Worm (Caenorhabditis elegans) whole organism, L4 larva: ENCODE data around the gene T07C12.10.

ENCODE experiments used
- F37D6.2 ChIP-seq: sonication (generic microtip); optimal IDR thresholded peaks from 2 replicates; lab custom pipeline; 2016; ENCODE audit warnings: mild to moderate bottlenecking, missing genetic modification characterization, missing compliant biosample characterization
- F44E2.7 ChIP-seq: fragments of 200-800 bp; sonication (Bioruptor generic); IDR thresholded peaks from 2 replicates; pipeline ENCODE4 v2.1.2; 2022; ENCODE audit warnings: missing genetic modification characterization, missing compliant biosample characterization
- Y48G9A.11 ChIP-seq: fragments of 200-800 bp; sonication (Bioruptor generic); IDR thresholded peaks from 2 replicates; pipeline ENCODE4 v1.3.6; 2022; ENCODE audit warnings: missing genetic modification reagents, missing genetic modification characterization, missing compliant biosample characterization
- aha-1 ChIP-seq: fragments of 150-350 bp; peaks from one replicate; lab custom pipeline; 2014; ENCODE audit warnings: missing biosample characterization, missing genetic modification characterization
- ama-1 ChIP-seq: fragments of 150-350 bp; optimal IDR thresholded peaks from 2 replicates; lab custom pipeline; 2014; ENCODE audit warnings: inconsistent platforms, mixed read lengths
- arid-1 ChIP-seq: fragments of 200-800 bp; sonication (Bioruptor generic); conservative IDR thresholded peaks from 2 replicates; pipeline ENCODE4 v1.3.6; 2022; ENCODE audit warnings: missing genetic modification reagents, missing genetic modification characterization, missing compliant biosample characterization
- attf-4 ChIP-seq: sonication (generic microtip); optimal IDR thresholded peaks from 3 replicates; lab custom pipeline; 2017; ENCODE audit warnings: missing biosample characterization, missing genetic modification characterization
- ceh-20 ChIP-seq: fragments of 200-800 bp; sonication (Bioruptor generic); IDR thresholded peaks from 2 replicates; pipeline ENCODE4 v1.3.6; 2022; ENCODE audit warnings: missing genetic modification reagents, missing genetic modification characterization, missing compliant biosample characterization
- ceh-32 ChIP-seq: sonication (generic microtip); optimal IDR thresholded peaks from 2 replicates; lab custom pipeline; 2016; ENCODE audit warnings: mild to moderate bottlenecking, missing genetic modification characterization, missing compliant biosample characterization; ENCODE audit not compliant: poor library complexity
- ceh-82 ChIP-seq: sonication (generic microtip); optimal IDR thresholded peaks from 2 replicates; lab custom pipeline; 2017; ENCODE audit warnings: missing biosample characterization, missing genetic modification characterization
- daf-12 ChIP-seq: fragments of 150-350 bp; optimal IDR thresholded peaks from 2 replicates; lab custom pipeline; 2014; ENCODE audit warnings: missing biosample characterization, missing genetic modification reagents, missing genetic modification characterization
- daf-8 ChIP-seq: fragments of 200-800 bp; sonication (Bioruptor generic); IDR thresholded peaks from 2 replicates; pipeline ENCODE4 v1.3.6; 2022; ENCODE audit warnings: missing genetic modification characterization, missing compliant biosample characterization
- dpl-1 ChIP-seq: fragments of 150-350 bp; optimal IDR thresholded peaks from 2 replicates; lab custom pipeline; 2014; ENCODE audit warnings: missing biosample characterization, missing genetic modification reagents, missing genetic modification characterization
- fos-1 ChIP-seq: fragments of 150-350 bp; optimal IDR thresholded peaks from 2 replicates; lab custom pipeline; 2014; ENCODE audit warnings: missing biosample characterization, missing genetic modification characterization
- gei-8 ChIP-seq: fragments of 200-800 bp; sonication (Bioruptor generic); optimal IDR thresholded peaks from 2 replicates; lab custom pipeline; 2018; ENCODE audit warnings: mild to moderate bottlenecking, missing genetic modification characterization, missing compliant biosample characterization
- hlh-11 ChIP-seq: fragments of 200-800 bp; sonication (Bioruptor generic); optimal IDR thresholded peaks from 2 replicates; lab custom pipeline; 2018; ENCODE audit warnings: mild to moderate bottlenecking, missing genetic modification characterization, missing compliant biosample characterization
- hmg-1.1 ChIP-seq: fragments of 200-800 bp; sonication (Bioruptor generic); IDR thresholded peaks from 2 replicates; pipeline ENCODE4 v1.3.6; 2022; ENCODE audit warnings: missing genetic modification reagents, missing genetic modification characterization, missing compliant biosample characterization
- lin-1 ChIP-seq: fragments of 200-800 bp; sonication (Bioruptor generic); IDR thresholded peaks from 2 replicates; pipeline ENCODE4 v1.3.6; 2022; ENCODE audit warnings: missing genetic modification reagents, missing genetic modification characterization, missing compliant biosample characterization
- lin-39 ChIP-seq: fragments of 150-350 bp; optimal IDR thresholded peaks from 2 replicates; lab custom pipeline; 2014; ENCODE audit warnings: missing biosample characterization, missing genetic modification reagents, missing genetic modification characterization
- lir-3 ChIP-seq: sonication (generic microtip); optimal IDR thresholded peaks from 2 replicates; lab custom pipeline; 2016; ENCODE audit warnings: mild to moderate bottlenecking, missing genetic modification characterization, missing compliant biosample characterization
- mdt-29 ChIP-seq: fragments of 200-800 bp; sonication (Bioruptor generic); IDR thresholded peaks from 2 replicates; pipeline ENCODE4 v1.3.6; 2022; ENCODE audit warnings: missing genetic modification reagents, missing genetic modification characterization, missing compliant biosample characterization
- mep-1 ChIP-seq: fragments of 150-350 bp; sonication (generic microtip); optimal IDR thresholded peaks from 3 replicates; lab custom pipeline; 2014; ENCODE audit warnings: missing biosample characterization, missing genetic modification characterization
- mxl-2 ChIP-seq: fragments of 200-800 bp; sonication (Bioruptor generic); conservative IDR thresholded peaks from 2 replicates; pipeline ENCODE4 v1.3.6; 2022; ENCODE audit warnings: missing genetic modification reagents, missing genetic modification characterization, missing compliant biosample characterization
- nhr-10 ChIP-seq: fragments of 150-350 bp; optimal IDR thresholded peaks from 2 replicates; lab custom pipeline; 2014; ENCODE audit warnings: missing biosample characterization, missing genetic modification characterization
- nhr-11 ChIP-seq: fragments of 150-350 bp; optimal IDR thresholded peaks from 2 replicates; lab custom pipeline; 2014; ENCODE audit warnings: missing biosample characterization, missing genetic modification characterization
- nhr-41 ChIP-seq: fragments of 200-800 bp; sonication (Bioruptor generic); IDR thresholded peaks from 2 replicates; pipeline ENCODE4 v1.3.6; 2022; ENCODE audit warnings: missing genetic modification reagents, missing genetic modification characterization, missing compliant biosample characterization
- nhr-77 ChIP-seq: fragments of 150-350 bp; optimal IDR thresholded peaks from 2 replicates; lab custom pipeline; 2014; ENCODE audit warnings: missing biosample characterization, missing genetic modification characterization
- pha-4 ChIP-seq, 2 experiments: fragments of 150-350 bp in 1 of 2; fragments of 200-800 bp in 1 of 2; sonication (Bioruptor generic) in 1 of 2; IDR thresholded peaks in 1 of 2; optimal IDR thresholded peaks in 1 of 2; 2 replicates each; pipeline versions ENCODE4 v1.3.6 to Lab custom; 2014 to 2022; ENCODE audit warnings: missing genetic modification characterization in 2 of 2, missing genetic modification reagents in 2 of 2, missing biosample characterization in 1 of 2, missing compliant biosample characterization in 1 of 2
- pqm-1 ChIP-seq: sonication (generic microtip); optimal IDR thresholded peaks from 2 replicates; lab custom pipeline; 2017; ENCODE audit warnings: missing biosample characterization, missing genetic modification characterization
- rbr-2 ChIP-seq: sonication (generic microtip); optimal IDR thresholded peaks from 2 replicates; lab custom pipeline; 2016; ENCODE audit warnings: missing genotype, missing genetic modification characterization, missing compliant biosample characterization
- snpc-4 ChIP-seq: fragments of 150-350 bp; optimal IDR thresholded peaks from 2 replicates; lab custom pipeline; 2014; ENCODE audit warnings: missing biosample characterization, missing genetic modification characterization
- spr-1 ChIP-seq: sonication (generic microtip); optimal IDR thresholded peaks from 2 replicates; lab custom pipeline; 2016; ENCODE audit warnings: mild to moderate bottlenecking, missing genetic modification characterization, missing compliant biosample characterization
- spr-3 ChIP-seq: fragments of 200-800 bp; sonication (Bioruptor generic); optimal IDR thresholded peaks from 2 replicates; lab custom pipeline; 2018; ENCODE audit warnings: mild to moderate bottlenecking, missing genetic modification characterization, missing compliant biosample characterization
- tag-97 ChIP-seq: fragments of 200-800 bp; sonication (Bioruptor generic); IDR thresholded peaks from 2 replicates; pipeline ENCODE4 v1.3.6; 2022; ENCODE audit warnings: missing genetic modification characterization, missing compliant biosample characterization
- vab-7 ChIP-seq: fragments of 200-800 bp; sonication (Bioruptor generic); IDR thresholded peaks from 2 replicates; pipeline ENCODE4 v1.3.6; 2022; ENCODE audit warnings: missing genetic modification reagents, missing genetic modification characterization, missing compliant biosample characterization
- zfp-2 ChIP-seq: sonication (generic microtip); optimal IDR thresholded peaks from 2 replicates; lab custom pipeline; 2016; ENCODE audit warnings: mild to moderate bottlenecking, missing genetic modification characterization, missing compliant biosample characterization
- zip-2 ChIP-seq: fragments of 150-350 bp; optimal IDR thresholded peaks from 2 replicates; lab custom pipeline; 2014; ENCODE audit warnings: missing biosample characterization, missing genetic modification characterization
- ztf-11 ChIP-seq: fragments of 150-350 bp; optimal IDR thresholded peaks from 2 replicates; lab custom pipeline; 2014; ENCODE audit warnings: missing biosample characterization, missing genetic modification characterization

T07C12.10 gene

ce11 chrV:9995791-9996190, 35.5 kb upstream of the T07C12.10 start, which contains the start of gene K08H10.6:
K08H10.6 (minus strand) TSS chrV:9995891.
- no peak for TF ChIP-seq lin-1
- TF ChIP-seq ama-1 (lab: Kevin White, UChicago) = no peak
- TF ChIP-seq arid-1 (GFP tag; lab: Robert Waterston, UW) = no peak
- TF ChIP-seq snpc-4 (tag; lab: Kevin White, UChicago) = no peak
- no peak for TF ChIP-seq nhr-10 (tag; lab: Kevin White, UChicago)
- no peak for TF ChIP-seq ceh-32 (tag; lab: Kevin White, UChicago)
- no peak for TF ChIP-seq mxl-2 (GFP tag; lab: Robert Waterston, UW)
- TF ChIP-seq nhr-77 (tag; lab: Kevin White, UChicago) = no peak
- no peak for TF ChIP-seq ceh-82 (tag; lab: Kevin White, UChicago)
- TF ChIP-seq nhr-41 (GFP tag; lab: Robert Waterston, UW) = no peak
- TF ChIP-seq nhr-11 (tag; lab: Kevin White, UChicago) = no peak
- TF ChIP-seq dpl-1 (GFP tag; lab: Kevin White, UChicago) = no peak
- no peak for TF ChIP-seq pha-4 (GFP tag; IDR thresholded peaks at IDR 0.05; lab: Robert Waterston, UW)
- no peak for TF ChIP-seq pha-4 (tag; optimal IDR thresholded peaks at IDR 0.05; lab: Kevin White, UChicago)
- no peak for TF ChIP-seq daf-8
- TF ChIP-seq daf-12 (tag; lab: Kevin White, UChicago) = no peak
- no peak for TF ChIP-seq lir-3
- no peak for TF ChIP-seq fos-1 (tag; lab: Kevin White, UChicago)
- TF ChIP-seq spr-1 (tag; lab: Kevin White, UChicago) = no peak

DNA sequence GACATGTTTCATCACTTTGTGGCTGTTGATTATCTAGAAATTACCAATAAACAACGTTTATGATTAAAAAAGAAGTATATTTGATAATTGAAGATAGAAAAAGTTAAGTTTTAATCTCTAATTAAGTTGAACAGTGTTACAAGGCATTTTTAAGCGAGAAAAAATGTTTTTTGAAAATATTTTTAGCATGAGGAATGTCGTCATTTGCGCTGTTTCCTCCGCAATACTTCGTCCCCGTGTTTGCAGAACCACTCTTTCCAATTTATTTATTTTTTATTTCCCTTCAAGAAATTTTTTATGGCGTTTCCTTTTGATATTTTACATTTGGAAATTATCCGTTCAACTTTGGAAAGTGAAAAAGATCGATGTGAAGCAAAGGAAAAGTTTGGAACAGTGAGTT, 31.3 kb upstream of the T07C12.10 start, which contains the start of the genes rde-1 and trpp-6:
Gene rde-1 (minus strand): TSS at position 33 of the 400 bp plus-strand sequence.
Gene trpp-6 (plus strand): TSS at position 286 of the 400 bp plus-strand sequence.
- peak; percentile 70 for TF ChIP-seq aha-1 (tag; lab: Kevin White, UChicago)
- TF ChIP-seq vab-7 (GFP tag; lab: Robert Waterston, UW) = no peak

DNA sequence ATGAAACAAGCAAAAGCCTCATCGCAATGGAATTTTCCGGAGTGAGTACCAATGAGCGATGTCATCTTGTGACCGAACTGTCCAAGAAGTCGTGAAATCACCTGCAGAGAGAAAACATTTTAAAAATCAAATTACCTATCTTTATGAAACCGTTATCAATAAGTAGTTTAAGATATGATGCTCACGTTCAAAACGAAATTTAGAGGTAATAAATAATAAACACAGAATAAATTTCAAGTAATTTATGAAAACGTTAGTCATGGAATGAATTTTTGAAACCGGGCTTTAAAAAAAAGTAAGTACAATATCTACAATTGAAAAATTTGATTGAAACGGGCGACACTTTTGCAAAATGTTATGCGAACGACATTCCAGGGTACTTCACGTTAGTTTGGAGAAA, 27.4 kb upstream of the T07C12.10 start, which contains the start of gene C27H6.8:
Gene C27H6.8 (minus strand): TSS at position 101 of the 400 bp plus-strand sequence.
- TF ChIP-seq dpl-1 (GFP tag; lab: Kevin White, UChicago) (no peak), gei-8 (GFP tag; lab: Kevin White, UChicago) (no peak), ama-1 (lab: Kevin White, UChicago) (no peak), F37D6.2 (no peak), ceh-20 (no peak), fos-1 (tag; lab: Kevin White, UChicago) (no peak), rbr-2 (tag; lab: Kevin White, UChicago) (no peak), mep-1 (tag; lab: Kevin White, UChicago) (no peak), ztf-11 (no peak), spr-3 (GFP tag; lab: Kevin White, UChicago) (no peak), zfp-2 (tag; lab: Kevin White, UChicago) (no peak), zip-2 (tag; lab: Kevin White, UChicago) (no peak), lin-39 (tag; lab: Kevin White, UChicago) (no peak), F44E2.7 (no peak), mdt-29 (GFP tag; lab: Robert Waterston, UW) (no peak), Y48G9A.11 (GFP tag; lab: Robert Waterston, UW) (no peak), pqm-1 (tag; lab: Kevin White, UChicago) (no peak)
- TF ChIP-seq, all 104 proteins: peak for 0

DNA sequence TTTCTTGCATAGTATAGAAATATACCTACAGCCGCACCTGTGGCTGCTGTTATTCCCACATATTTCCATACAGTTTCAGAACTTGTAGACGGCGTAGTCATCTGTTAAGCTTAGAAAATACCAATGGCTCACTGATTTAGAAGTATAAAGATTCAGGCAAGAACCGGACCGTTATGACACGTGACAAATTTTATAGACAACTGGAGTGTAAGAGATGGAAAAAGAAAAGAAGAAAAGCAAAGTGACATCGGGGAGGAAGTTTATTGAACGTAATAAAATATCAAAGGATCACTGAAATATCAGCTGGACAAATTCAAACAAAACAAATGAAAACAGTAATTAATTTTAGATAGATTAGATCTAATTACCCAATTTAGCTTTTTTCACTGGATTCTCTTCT, 25.9 kb upstream of the T07C12.10 start, which contains the start of gene rmd-2:
Gene rmd-2 (minus strand): TSS at position 101 of the 400 bp plus-strand sequence.
- no peak for TF ChIP-seq hmg-1.1 (GFP tag; lab: Robert Waterston, UW)
- no peak for TF ChIP-seq ceh-20
- TF ChIP-seq Y48G9A.11 (GFP tag; lab: Robert Waterston, UW) = no peak
- no peak for TF ChIP-seq nhr-11 (tag; lab: Kevin White, UChicago)
- TF ChIP-seq tag-97 (GFP tag; lab: Robert Waterston, UW) = no peak
- no peak for TF ChIP-seq attf-4 (tag; lab: Kevin White, UChicago)
- TF ChIP-seq hlh-11 (tag; lab: Kevin White, UChicago) = peak; percentile 28
- TF ChIP-seq, all 104 proteins: peak for 1
